Fruit fly (Drosophila melanogaster): Measurements from ENCODE around the gene cnc.
A peak's percentile ranks its signal among the peaks of the same experiment; 100 is the strongest.

Gene cnc

dm6 chr3R:23217142-23217771 lies 9.3 kb downstream of the cnc start:
- no peak for TF ChIP-seq noc (tag; optimal IDR thresholded peaks at IDR 0.05)

- no peak for TF ChIP-seq noc (tag; optimal IDR thresholded peaks at IDR 0.05)
Measured at dm6 chr3R:23215434-23215730, 11.1 kb downstream of the cnc start.

- TF ChIP-seq noc (tag; optimal IDR thresholded peaks at IDR 0.05), result peak; percentile 81
Measured at dm6 chr3R:23214603-23215433, 11.7 kb downstream of the cnc start.

DNA sequence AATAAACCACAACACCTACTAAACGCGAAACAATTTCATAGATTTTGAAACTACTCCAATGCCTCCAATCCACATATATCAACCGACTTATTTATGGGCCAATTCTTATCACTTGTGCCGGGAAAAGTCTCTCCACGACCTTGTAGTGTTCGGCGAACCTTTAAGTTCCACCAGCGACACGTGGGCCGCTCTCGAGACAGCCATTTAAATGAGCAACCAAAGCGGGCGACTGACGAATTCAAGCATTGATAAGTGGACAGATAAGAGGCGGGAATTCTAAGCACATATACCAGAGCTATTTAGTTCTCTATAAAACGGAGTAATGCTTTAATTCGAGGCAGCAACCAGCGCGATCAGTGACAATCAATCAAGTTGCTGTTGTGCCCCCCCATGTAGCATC lies 13.7 kb downstream of the cnc start:
- no peak for TF ChIP-seq noc (tag; optimal IDR thresholded peaks at IDR 0.05)

dm6 chr3R:23211745-23212254 lies 14.7 kb downstream of the cnc start:
- TF ChIP-seq noc (tag; optimal IDR thresholded peaks at IDR 0.05), result peak; percentile 86

DNA sequence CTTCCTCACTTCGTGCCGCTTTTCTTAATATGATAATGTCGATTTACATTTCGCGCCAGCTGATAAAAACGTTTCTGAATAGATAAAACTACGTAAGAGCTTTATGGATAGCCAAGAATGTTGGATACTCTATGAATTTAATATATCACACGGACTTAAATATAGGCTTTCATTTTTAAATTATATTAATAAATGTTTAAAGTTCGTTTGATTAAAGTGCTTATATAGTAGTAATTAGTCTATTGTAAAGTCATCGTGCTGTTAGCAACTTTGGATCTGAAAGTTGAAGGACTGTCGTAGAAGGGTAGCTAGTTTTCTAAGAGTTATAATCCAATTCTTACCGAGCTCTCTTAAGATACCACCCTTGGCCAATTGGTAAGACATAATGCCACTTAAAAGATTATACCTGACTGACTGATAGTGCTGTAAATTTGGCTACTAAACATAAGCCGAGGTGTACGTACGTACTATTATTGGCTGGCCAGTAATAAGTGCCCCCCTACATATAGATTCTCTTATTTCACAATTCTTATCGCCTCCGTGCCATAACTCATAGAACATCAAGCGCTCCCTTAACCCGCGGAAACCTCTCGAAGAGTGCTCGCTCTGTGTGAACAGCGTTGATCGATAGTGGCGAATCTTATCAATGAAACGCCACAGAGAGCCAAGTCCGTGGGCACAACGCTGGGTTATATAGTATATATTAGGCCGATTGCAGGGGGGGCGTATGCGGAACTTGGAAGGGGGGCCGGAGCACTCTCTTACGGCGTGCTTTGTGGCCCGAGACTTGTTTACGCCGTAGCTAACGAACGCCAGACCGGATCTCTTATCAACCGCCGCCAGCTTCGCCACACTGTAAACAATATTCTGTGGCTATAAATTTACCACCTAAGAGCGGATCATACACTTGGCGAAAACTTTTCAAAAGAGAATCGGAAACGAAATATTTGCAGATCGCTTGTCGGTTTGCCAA lies 16.0 kb downstream of the cnc start:
- peak; percentile 73 for TF ChIP-seq noc (tag; optimal IDR thresholded peaks at IDR 0.05)

dm6 chr3R:23207254-23207653 lies 19.3 kb downstream of the cnc start:
- no peak for TF ChIP-seq noc (tag; optimal IDR thresholded peaks at IDR 0.05)

DNA sequence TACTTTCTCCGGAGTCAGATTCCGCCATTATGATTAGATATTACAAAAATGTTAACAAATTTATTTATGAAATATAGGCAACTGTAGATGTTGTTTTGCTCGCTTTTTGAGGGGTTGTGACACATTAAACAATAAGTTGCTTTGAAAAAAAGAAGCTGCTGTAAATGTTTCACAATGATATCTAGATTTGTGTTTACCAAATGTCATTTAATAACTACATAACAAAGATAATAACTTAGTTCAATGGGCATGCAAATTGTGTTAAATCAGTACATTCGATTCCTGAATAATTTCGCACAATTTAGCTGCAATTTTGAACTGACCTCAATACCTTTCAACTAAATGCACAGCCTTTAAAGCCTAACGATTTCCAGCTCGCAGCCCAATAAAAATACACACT lies 22.6 kb downstream of the cnc start, which contains the start of gene fzo:
Gene fzo (minus strand): TSS at position 101 of the 400 bp plus-strand sequence.
- no peak for TF ChIP-seq noc (tag; optimal IDR thresholded peaks at IDR 0.05)

DNA sequence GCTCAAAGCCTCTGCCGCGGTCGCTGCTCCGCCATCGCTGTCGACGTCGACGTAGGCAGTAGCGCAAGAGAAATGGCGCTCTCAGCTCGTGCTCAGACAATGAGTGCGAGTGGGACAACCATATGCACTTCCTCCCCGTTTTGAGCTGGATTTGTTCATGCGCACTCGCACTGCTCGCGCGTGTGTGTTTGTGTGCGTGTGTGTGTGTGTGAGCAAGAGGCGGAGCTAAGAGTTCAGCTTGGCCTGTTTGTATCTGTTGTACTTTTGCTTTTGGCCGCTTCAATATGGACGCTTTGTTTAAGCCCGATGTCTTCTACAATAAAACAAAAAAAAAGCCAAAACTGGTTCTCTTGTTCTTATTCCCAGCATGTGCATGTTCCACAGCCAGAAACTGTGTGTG lies 25.4 kb downstream of the cnc start:
- no peak for TF ChIP-seq noc (tag; optimal IDR thresholded peaks at IDR 0.05)

DNA sequence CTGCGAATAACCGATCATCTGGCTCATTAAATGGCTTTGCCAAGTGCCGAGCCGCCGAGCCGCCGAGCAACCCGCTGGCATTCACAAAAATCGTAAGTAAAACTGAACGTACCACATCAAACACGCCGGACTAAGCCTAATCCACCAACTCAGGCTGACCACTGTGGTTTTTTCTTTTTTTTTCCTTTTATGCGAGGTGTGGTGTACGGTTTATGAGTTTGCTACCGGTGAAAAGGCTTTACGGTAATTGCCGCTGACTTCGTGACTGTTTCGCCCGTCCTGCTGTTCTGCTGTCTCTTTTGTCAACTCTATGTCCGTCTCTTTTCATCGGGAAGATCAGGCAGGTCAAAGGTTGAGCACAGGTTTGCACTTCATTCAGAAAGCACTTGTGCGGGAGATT lies 30.8 kb downstream of the cnc start:
- no peak for TF ChIP-seq noc (tag; optimal IDR thresholded peaks at IDR 0.05)

dm6 chr3R:23193400-23193799 lies 33.1 kb downstream of the cnc start:
- TF ChIP-seq noc (tag; optimal IDR thresholded peaks at IDR 0.05), result no peak

DNA sequence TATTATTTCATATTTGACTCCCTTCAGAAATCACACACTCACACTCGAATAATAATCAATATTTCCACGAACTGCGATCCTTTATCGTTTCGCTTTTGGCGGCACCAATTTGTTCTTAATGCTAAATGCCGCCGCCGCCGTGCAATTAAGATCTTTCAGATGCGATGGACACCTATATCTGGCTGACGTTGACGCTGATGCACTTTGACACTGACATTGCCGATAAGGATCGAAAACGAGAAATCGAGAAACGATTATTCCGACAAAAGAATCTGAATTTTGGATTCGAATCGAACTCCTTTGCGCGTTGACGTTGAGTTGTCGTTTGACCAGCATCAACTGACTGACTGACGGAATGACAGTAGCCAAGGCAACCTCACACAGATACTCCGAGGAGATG lies 33.5 kb downstream of the cnc start:
- no peak for TF ChIP-seq noc (tag; optimal IDR thresholded peaks at IDR 0.05)

dm6 chr3R:23191108-23191771 lies 35.3 kb downstream of the cnc start:
- TF ChIP-seq noc (tag; optimal IDR thresholded peaks at IDR 0.05), result peak; percentile 39

DNA sequence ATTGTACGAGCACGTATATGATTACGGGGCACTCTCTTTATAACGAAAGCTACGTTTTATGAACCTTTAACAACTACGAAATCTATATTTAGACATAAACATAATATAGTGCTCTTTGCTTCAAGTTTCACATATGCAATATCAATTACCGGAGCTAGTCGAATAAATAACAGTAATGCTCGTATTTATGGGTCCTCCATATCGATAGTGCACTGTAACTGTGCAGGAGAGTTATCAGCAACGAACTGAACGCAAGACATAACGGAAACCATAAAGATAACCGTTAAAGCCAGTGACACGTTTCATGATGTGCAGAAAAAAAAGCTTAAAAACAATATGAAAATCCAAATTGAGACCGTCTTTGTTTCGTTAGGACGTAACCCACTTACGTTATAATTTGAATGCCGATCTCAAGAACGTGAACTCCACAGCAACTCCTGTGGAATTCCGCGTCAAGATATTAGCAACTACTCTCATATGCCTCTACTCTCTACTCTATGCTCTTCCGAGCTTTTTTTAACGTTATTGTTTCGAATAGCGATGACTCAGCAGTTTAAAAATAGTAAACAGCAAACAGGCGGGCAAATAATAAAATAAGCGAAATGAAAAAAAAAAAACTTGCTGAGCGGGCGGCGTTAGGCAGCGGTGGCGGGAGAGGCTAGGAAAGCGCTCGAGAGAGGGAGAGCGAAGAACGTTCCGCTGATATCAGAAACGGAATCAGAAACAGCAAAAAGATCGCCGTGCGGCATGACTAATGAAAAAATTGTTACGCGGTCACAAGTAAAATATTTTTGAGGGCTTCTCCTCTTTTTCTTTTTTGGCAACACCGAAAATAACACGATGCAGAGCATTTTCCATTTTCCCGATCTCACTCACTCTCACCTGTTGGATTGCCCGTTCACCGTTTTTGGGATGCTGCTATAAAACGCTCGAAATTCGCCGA lies 36.3 kb downstream of the cnc start:
- peak; percentile 91 for TF ChIP-seq noc (tag; optimal IDR thresholded peaks at IDR 0.05)
